Worm (Caenorhabditis elegans) whole organism, L4 larva: ENCODE measurements around the gene rbf-1.
A peak's percentile ranks its signal among the peaks of the same experiment; 100 is the strongest.

Experiments
- F10B5.3 ChIP-seq: sonication (generic microtip); optimal IDR thresholded peaks from 2 replicates; lab custom pipeline; 2016; ENCODE audit warnings: mild to moderate bottlenecking, missing genetic modification characterization, missing compliant biosample characterization
- F37D6.2 ChIP-seq: sonication (generic microtip); optimal IDR thresholded peaks from 2 replicates; lab custom pipeline; 2016; ENCODE audit warnings: mild to moderate bottlenecking, missing genetic modification characterization, missing compliant biosample characterization
- F49E8.2 ChIP-seq: sonication (generic microtip); optimal IDR thresholded peaks from 2 replicates; lab custom pipeline; 2016; ENCODE audit warnings: missing compliant biosample characterization, mild to moderate bottlenecking, missing genetic modification characterization, borderline replicate concordance
- ZK546.5 ChIP-seq, 2 experiments: sonication (generic microtip); optimal IDR thresholded peaks; 2 replicates each; lab custom pipeline; 2017; ENCODE audit warnings: missing biosample characterization in 2 of 2, missing genetic modification characterization in 2 of 2
- aha-1 ChIP-seq: fragments of 150-350 bp; peaks from one replicate; lab custom pipeline; 2014; ENCODE audit warnings: missing biosample characterization, missing genetic modification characterization
- ceh-20 ChIP-seq: fragments of 200-800 bp; sonication (Bioruptor generic); IDR thresholded peaks from 2 replicates; pipeline ENCODE4 v1.3.6; 2022; ENCODE audit warnings: missing genetic modification reagents, missing genetic modification characterization, missing compliant biosample characterization
- ceh-28 ChIP-seq: fragments of 150-350 bp; optimal IDR thresholded peaks from 2 replicates; lab custom pipeline; 2014; ENCODE audit warnings: missing biosample characterization, missing genetic modification reagents, missing genetic modification characterization
- ceh-82 ChIP-seq: sonication (generic microtip); optimal IDR thresholded peaks from 2 replicates; lab custom pipeline; 2017; ENCODE audit warnings: missing biosample characterization, missing genetic modification characterization
- daf-16 ChIP-seq, 3 experiments: sonication (generic microtip); optimal IDR thresholded peaks; 2 replicates each; lab custom pipeline; 2016 to 2017; ENCODE audit warnings: missing genetic modification characterization in 3 of 3, missing genetic modification reagents in 3 of 3, mild to moderate bottlenecking in 2 of 3, missing compliant biosample characterization in 2 of 3, missing biosample characterization in 1 of 3, moderate library complexity in 1 of 3
- daf-8 ChIP-seq: fragments of 200-800 bp; sonication (Bioruptor generic); IDR thresholded peaks from 2 replicates; pipeline ENCODE4 v1.3.6; 2022; ENCODE audit warnings: missing genetic modification characterization, missing compliant biosample characterization
- dpl-1 ChIP-seq: fragments of 150-350 bp; optimal IDR thresholded peaks from 2 replicates; lab custom pipeline; 2014; ENCODE audit warnings: missing biosample characterization, missing genetic modification reagents, missing genetic modification characterization
- dve-1 ChIP-seq: sonication (generic microtip); optimal IDR thresholded peaks from 2 replicates; lab custom pipeline; 2017; ENCODE audit warnings: antibody characterized with exemption, mild to moderate bottlenecking, missing genetic modification characterization, missing compliant biosample characterization; ENCODE audit not compliant: insufficient read depth
- egl-27 ChIP-seq: sonication (generic microtip); optimal IDR thresholded peaks from 3 replicates; lab custom pipeline; 2017; ENCODE audit warnings: missing biosample characterization, missing genetic modification reagents, missing genetic modification characterization
- egl-43 ChIP-seq: fragments of 200-800 bp; sonication (Bioruptor generic); IDR thresholded peaks from 2 replicates; pipeline ENCODE4 v1.3.6; 2022; ENCODE audit warnings: missing genetic modification reagents, missing genetic modification characterization, missing compliant biosample characterization
- hif-1 ChIP-seq, 2 experiments: sonication (generic microtip); optimal IDR thresholded peaks; 2 replicates each; lab custom pipeline; 2016 to 2017; ENCODE audit warnings: missing compliant biosample characterization in 2 of 2, missing genetic modification characterization in 2 of 2, missing genetic modification reagents in 2 of 2, missing genotype in 2 of 2, mild to moderate bottlenecking in 1 of 2
- hlh-11 ChIP-seq: fragments of 200-800 bp; sonication (Bioruptor generic); optimal IDR thresholded peaks from 2 replicates; lab custom pipeline; 2018; ENCODE audit warnings: mild to moderate bottlenecking, missing genetic modification characterization, missing compliant biosample characterization
- lim-7 ChIP-seq: fragments of 200-800 bp; sonication (Bioruptor generic); IDR thresholded peaks from 2 replicates; pipeline ENCODE4 v1.3.6; 2022; ENCODE audit warnings: missing genetic modification characterization, missing compliant biosample characterization
- lin-1 ChIP-seq: fragments of 200-800 bp; sonication (Bioruptor generic); IDR thresholded peaks from 2 replicates; pipeline ENCODE4 v1.3.6; 2022; ENCODE audit warnings: missing genetic modification reagents, missing genetic modification characterization, missing compliant biosample characterization
- lin-13 ChIP-seq: fragments of 150-350 bp; optimal IDR thresholded peaks from 2 replicates; lab custom pipeline; 2014; ENCODE audit warnings: missing biosample characterization, missing genetic modification reagents, missing genetic modification characterization
- madf-5 ChIP-seq, 2 experiments: fragments of 200-800 bp; sonication (Bioruptor generic); IDR thresholded peaks; 2 replicates each; pipeline ENCODE4 v1.3.6; 2022; ENCODE audit warnings: missing compliant biosample characterization in 2 of 2, missing genetic modification characterization in 2 of 2
- mdl-1 ChIP-seq, 2 experiments: fragments of 150-350 bp in 1 of 2; sonication (generic microtip) in 1 of 2; optimal IDR thresholded peaks; 2 replicates each; lab custom pipeline; 2014 to 2017; ENCODE audit warnings: missing biosample characterization in 2 of 2, missing genetic modification characterization in 2 of 2
- nhr-237 ChIP-seq: sonication (generic microtip); optimal IDR thresholded peaks from 2 replicates; lab custom pipeline; 2017; ENCODE audit warnings: missing biosample characterization, missing genetic modification characterization
- nhr-42 ChIP-seq: fragments of 200-800 bp; sonication (Bioruptor generic); IDR thresholded peaks from 2 replicates; pipeline ENCODE4 v1.3.6; 2022; ENCODE audit warnings: missing genetic modification characterization, missing compliant biosample characterization
- php-3 ChIP-seq: fragments of 200-800 bp; sonication (Bioruptor generic); IDR thresholded peaks from 2 replicates; pipeline ENCODE4 v1.3.6; 2022; ENCODE audit warnings: missing genetic modification reagents, missing genetic modification characterization, missing compliant biosample characterization
- skn-1 ChIP-seq: fragments of 150-350 bp; optimal IDR thresholded peaks from 2 replicates; lab custom pipeline; 2014; ENCODE audit warnings: missing biosample characterization, missing genetic modification characterization
- tag-97 ChIP-seq: fragments of 200-800 bp; sonication (Bioruptor generic); IDR thresholded peaks from 2 replicates; pipeline ENCODE4 v1.3.6; 2022; ENCODE audit warnings: missing genetic modification characterization, missing compliant biosample characterization
- unc-39 ChIP-seq: sonication (generic microtip); optimal IDR thresholded peaks from 2 replicates; lab custom pipeline; 2017; ENCODE audit warnings: missing biosample characterization, missing genetic modification characterization

rbf-1 gene

ce11 chrIII:6730185-6730850 lies 54.8 kb downstream of the rbf-1 start, which contains the start of the genes Y102E9.5 and odr-4:
Gene Y102E9.5, minus strand, starts transcription at chrIII:6730285.
Gene odr-4, plus strand, starts transcription at chrIII:6730800.
- TF ChIP-seq nhr-237 (tag; lab: Kevin White, UChicago) (no peak), mdl-1 (tag; optimal IDR thresholded peaks at IDR 0.05; lab: Kevin White, UChicago) (no peak), ZK546.5 (tag; optimal IDR thresholded peaks at IDR 0.05; lab: Kevin White, UChicago) (no peak), dve-1 (tag; lab: Kevin White, UChicago) (no peak), ceh-28 (tag; lab: Kevin White, UChicago) (no peak), egl-43 (no peak), lin-1 (no peak), daf-8 (GFP tag; lab: Robert Waterston, UW) (no peak), lim-7 (GFP tag; lab: Robert Waterston, UW) (no peak), daf-16 (GFP tag; optimal IDR thresholded peaks at IDR 0.05; lab: Kevin White, UChicago) (no peak), daf-16 (tag; optimal IDR thresholded peaks at IDR 0.05; lab: Kevin White, UChicago) (no peak)

ce11 chrIII:6731285-6731684 lies 55.7 kb downstream of the rbf-1 start:
- no peak for TF ChIP-seq F37D6.2 (tag; lab: Kevin White, UChicago)
- TF ChIP-seq dpl-1 (GFP tag; lab: Kevin White, UChicago), result peak; percentile 14

ce11 chrIII:6734420-6734819 lies 58.9 kb downstream of the rbf-1 start, which contains the start of gene Y102E9.3:
Gene Y102E9.3, minus strand, starts transcription at chrIII:6734520.
- TF ChIP-seq lin-13 (GFP tag; lab: Kevin White, UChicago) (no peak), F10B5.3 (tag; lab: Kevin White, UChicago) (no peak), madf-5 (GFP tag; IDR thresholded peaks at IDR 0.05; lab: Robert Waterston, UW) (no peak), unc-39 (tag; lab: Kevin White, UChicago) (no peak), php-3 (GFP tag; lab: Robert Waterston, UW) (no peak), F49E8.2 (tag; lab: Kevin White, UChicago) (no peak)
- TF ChIP-seq, all 104 proteins: peak for 0

- TF ChIP-seq hlh-11 (tag; lab: Kevin White, UChicago), result no peak
These were observed 61.0 kb downstream of the rbf-1 start, which contains the start of gene Y102E9.6 for ce11 chrIII:6736566-6736965. Gene Y102E9.6, minus strand, starts transcription at chrIII:6736666.

ce11 chrIII:6736971-6737370 lies 61.4 kb downstream of the rbf-1 start, which contains the start of gene K07E12.2:
Gene K07E12.2, plus strand, starts transcription at chrIII:6737271.
- TF ChIP-seq lim-7 (GFP tag; lab: Robert Waterston, UW), result no peak
- TF ChIP-seq egl-27 (tag; lab: Kevin White, UChicago), result no peak
- TF ChIP-seq tag-97 (GFP tag; lab: Robert Waterston, UW), result no peak
- TF ChIP-seq lin-1, result no peak
- TF ChIP-seq hif-1 (tag; optimal IDR thresholded peaks at IDR 0.05; lab: Kevin White, UChicago), result no peak
- no peak for TF ChIP-seq F10B5.3 (tag; lab: Kevin White, UChicago)
- no peak for TF ChIP-seq nhr-42 (GFP tag; lab: Robert Waterston, UW)
- TF ChIP-seq aha-1 (tag; lab: Kevin White, UChicago), result no peak
- no peak for TF ChIP-seq dpl-1 (GFP tag; lab: Kevin White, UChicago)
- no peak for TF ChIP-seq F49E8.2 (tag; lab: Kevin White, UChicago)
- TF ChIP-seq skn-1 (tag; lab: Kevin White, UChicago), result no peak
- no peak for TF ChIP-seq ceh-20 (GFP tag; lab: Robert Waterston, UW)

ce11 chrIII:6740072-6740471 lies 64.5 kb downstream of the rbf-1 start:
- TF ChIP-seq hif-1 (tag; optimal IDR thresholded peaks at IDR 0.05; lab: Kevin White, UChicago) (no peak), ceh-82 (tag; lab: Kevin White, UChicago) (no peak)
- TF ChIP-seq, all 104 proteins: peak for 0
